Fruit fly (Drosophila melanogaster): Measurements from ENCODE around the gene alph.

The alph gene

DNA sequence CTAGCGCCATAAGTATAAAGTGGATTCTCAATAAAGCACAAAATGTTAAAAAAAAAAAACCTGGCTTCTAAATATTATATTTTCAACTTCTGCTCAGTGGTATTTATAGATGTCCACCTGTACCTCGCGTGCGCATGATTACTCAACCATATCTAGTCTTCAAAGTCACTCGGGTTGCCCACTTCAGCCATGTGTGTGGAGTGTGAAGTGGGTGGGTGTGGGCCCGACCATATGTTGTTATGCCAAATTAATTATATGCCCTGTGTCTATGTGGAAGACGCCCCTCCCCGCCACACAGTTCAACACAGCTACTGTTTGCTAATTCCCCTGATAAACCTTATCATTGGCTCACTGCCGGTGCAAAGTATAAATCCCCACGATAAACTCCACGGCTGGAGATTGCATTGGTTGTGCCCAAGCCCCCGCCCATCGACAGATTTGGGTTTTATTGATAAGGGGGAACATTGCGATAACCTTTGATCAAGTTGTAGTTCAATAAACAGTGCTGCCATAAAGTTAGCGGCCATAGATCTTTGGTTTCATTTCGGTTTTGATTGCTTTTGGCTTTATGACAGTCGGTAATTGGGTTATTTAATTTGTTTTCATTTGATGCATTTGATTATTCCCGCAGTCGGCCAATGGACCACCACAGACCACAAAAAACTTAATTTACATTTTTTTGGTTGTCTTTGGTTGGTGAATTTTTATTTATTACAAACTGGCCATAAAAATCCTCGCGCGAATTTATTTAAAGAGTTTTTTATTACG is 29.3 kb downstream of the alph start:
- TF ChIP-seq foxo (GFP tag; optimal IDR thresholded peaks at IDR 0.05) (no peak), dmrt93B (GFP tag; optimal IDR thresholded peaks at IDR 0.05) (no peak), Hnf4 (GFP tag; optimal IDR thresholded peaks at IDR 0.05) (peak; percentile 49), Hr83 (GFP tag; optimal IDR thresholded peaks at IDR 0.05; ENCODE audit: poor library complexity, severe bottlenecking) (peak; percentile 29), br (GFP tag; optimal IDR thresholded peaks at IDR 0.05) (peak; percentile 11), Dif (GFP tag; optimal IDR thresholded peaks at IDR 0.05; ENCODE audit: partially characterized antibody) (no peak), h (GFP tag; optimal IDR thresholded peaks at IDR 0.05) (peak; percentile 24), rgr (GFP tag; optimal IDR thresholded peaks at IDR 0.05) (peak; percentile 0), Rel (GFP tag; optimal IDR thresholded peaks at IDR 0.05) (no peak), Rel (tag; optimal IDR thresholded peaks at IDR 0.05) (peak; percentile 52)

DNA sequence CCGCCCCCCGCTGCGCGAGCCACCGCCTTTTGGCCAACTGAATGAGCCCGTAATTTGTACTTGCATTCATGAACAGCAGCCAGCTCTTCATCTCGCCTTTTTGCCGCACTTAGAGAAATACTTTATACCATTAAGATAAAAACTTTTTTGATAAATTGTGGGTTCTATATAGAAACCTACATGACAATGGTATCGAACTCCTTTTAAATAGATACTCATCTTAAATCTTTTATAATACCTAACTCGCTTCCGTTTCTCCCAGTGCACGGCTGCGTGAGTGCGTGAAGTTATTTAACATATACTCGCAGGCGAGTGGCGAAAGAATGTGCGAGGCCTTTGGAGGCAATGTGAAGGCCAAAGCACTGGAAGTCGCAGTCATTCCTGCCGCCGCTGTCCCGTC is 34.3 kb downstream of the alph start:
- TF ChIP-seq CrebA (GFP tag; optimal IDR thresholded peaks at IDR 0.05; ENCODE audit: borderline replicate concordance) (no peak), jim (GFP tag; optimal IDR thresholded peaks at IDR 0.05) (no peak), OdsH (GFP tag; optimal IDR thresholded peaks at IDR 0.05) (peak; percentile 7), Myc (optimal IDR thresholded peaks at IDR 0.05) (no peak), h (GFP tag; optimal IDR thresholded peaks at IDR 0.05) (peak; percentile 16), N (GFP tag; optimal IDR thresholded peaks at IDR 0.05) (no peak), fru (GFP tag; optimal IDR thresholded peaks at IDR 0.05) (peak; percentile 23), foxo (GFP tag; optimal IDR thresholded peaks at IDR 0.05) (peak in 1 of 2 experiments; percentile 44), ey (GFP tag; optimal IDR thresholded peaks at IDR 0.05) (peak; percentile 24), rgr (GFP tag; optimal IDR thresholded peaks at IDR 0.05) (peak; percentile 6)

DNA sequence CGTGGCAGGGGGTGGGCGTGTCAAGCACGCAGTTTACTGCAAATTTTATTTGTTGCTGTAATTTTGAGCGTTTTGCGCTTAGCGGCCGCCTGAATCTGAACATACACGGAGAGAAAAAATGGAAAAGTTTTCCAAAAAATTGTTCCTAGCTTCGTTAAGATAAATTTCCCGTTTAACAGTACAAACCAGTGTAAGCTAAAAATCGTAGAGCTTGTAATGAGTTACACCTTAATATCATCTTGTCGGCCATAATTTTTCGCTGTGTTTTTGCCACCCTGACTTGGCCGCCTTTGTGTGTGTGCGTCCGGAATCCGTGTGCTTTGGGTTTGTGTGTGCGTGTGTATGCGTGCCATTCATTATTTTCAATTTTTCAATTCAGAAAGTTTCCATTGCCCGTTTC is 59.9 kb downstream of the alph start:
- TF ChIP-seq h (GFP tag; optimal IDR thresholded peaks at IDR 0.05) = peak; percentile 1
- TF ChIP-seq foxo (GFP tag; optimal IDR thresholded peaks at IDR 0.05) = peak in 1 of 2 experiments; percentile 8
- no peak for TF ChIP-seq CG32264 (GFP tag; optimal IDR thresholded peaks at IDR 0.05)

DNA sequence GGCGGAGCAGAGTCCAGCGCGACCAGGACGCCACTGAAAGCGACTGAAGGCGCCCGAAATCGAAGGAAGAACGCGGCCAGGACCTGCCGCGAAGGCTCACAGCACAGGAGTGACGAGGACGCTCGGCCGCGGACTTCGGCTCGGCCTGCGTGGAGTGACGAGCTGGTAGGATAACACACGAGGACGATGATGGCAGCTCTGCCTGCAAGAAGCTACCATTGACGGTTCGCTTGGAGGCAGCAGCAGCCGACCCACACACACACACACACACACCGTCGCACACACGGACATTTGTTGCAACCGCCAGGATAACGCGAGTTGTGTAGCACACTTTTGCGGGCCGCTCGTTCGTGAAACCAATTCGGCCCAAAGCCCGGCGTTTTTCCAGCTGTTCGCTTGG is 68.3 kb downstream of the alph start, which contains the start of gene Dop1R2:
TSS of gene Dop1R2 (minus strand) at position 35 of the 400 bp plus-strand sequence.
- no peak for TF ChIP-seq dmrt93B (GFP tag; optimal IDR thresholded peaks at IDR 0.05)
- no peak for TF ChIP-seq pan (optimal IDR thresholded peaks at IDR 0.05)
- TF ChIP-seq Jra (GFP tag; optimal IDR thresholded peaks at IDR 0.05) = no peak
- TF ChIP-seq rgr (GFP tag; optimal IDR thresholded peaks at IDR 0.05) = no peak
- TF ChIP-seq HLH106 (tag; optimal IDR thresholded peaks at IDR 0.05) = no peak
- TF ChIP-seq lola (GFP tag; optimal IDR thresholded peaks at IDR 0.05) = no peak
- TF ChIP-seq h (GFP tag; optimal IDR thresholded peaks at IDR 0.05) = no peak
- no peak for TF ChIP-seq Hr78 (GFP tag; optimal IDR thresholded peaks at IDR 0.05)
- TF ChIP-seq N (GFP tag; optimal IDR thresholded peaks at IDR 0.05) = no peak
- TF ChIP-seq Abd-B (GFP tag; optimal IDR thresholded peaks at IDR 0.05) = no peak
- TF ChIP-seq Mio (GFP tag; optimal IDR thresholded peaks at IDR 0.05) = no peak
- TF ChIP-seq jim (GFP tag; optimal IDR thresholded peaks at IDR 0.05) = no peak
- no peak for TF ChIP-seq woc (GFP tag; optimal IDR thresholded peaks at IDR 0.05)
- TF ChIP-seq dl (GFP tag; optimal IDR thresholded peaks at IDR 0.05; ENCODE audit: insufficient read depth in 1 of 2, partially characterized antibody in 2 of 2) = no peak
- no peak for TF ChIP-seq ey (GFP tag; optimal IDR thresholded peaks at IDR 0.05)

DNA sequence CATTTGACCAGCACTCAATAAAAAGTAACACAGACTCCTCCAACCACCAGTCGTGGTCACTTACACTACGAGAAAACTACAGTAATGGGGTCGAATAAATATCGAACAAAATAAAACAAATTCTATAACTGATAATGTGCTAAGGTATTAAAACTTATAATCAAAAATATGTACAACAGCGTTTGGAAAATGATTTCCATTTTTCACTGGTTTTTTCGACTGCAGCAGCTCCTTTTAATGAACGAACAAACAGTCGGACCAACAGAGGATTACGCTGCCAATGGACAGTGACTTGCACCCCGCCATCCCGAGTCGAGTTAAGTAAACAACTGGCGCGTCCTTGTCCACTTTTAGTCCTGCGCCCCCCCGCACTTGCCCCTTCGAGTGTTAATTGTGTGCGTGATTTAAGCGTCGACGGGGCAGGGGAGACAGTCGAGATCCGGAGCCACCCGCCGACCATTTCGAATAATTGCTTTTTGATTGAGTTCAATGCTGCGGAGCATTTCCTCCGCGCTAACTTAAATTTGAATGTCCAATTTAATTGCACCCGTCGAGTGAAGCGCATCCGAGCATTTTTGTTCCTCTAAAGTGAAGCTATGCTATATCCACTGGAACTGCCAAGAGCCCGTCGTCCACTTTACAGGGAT is 72.7 kb downstream of the alph start, which contains the start of gene ppk21:
TSS of gene ppk21 (plus strand) at position 597 of the 647 bp plus-strand sequence.
- TF ChIP-seq N (GFP tag; optimal IDR thresholded peaks at IDR 0.05) (no peak), rgr (GFP tag; optimal IDR thresholded peaks at IDR 0.05) (no peak), pan (optimal IDR thresholded peaks at IDR 0.05) (no peak), Myc (optimal IDR thresholded peaks at IDR 0.05) (no peak), Mio (GFP tag; optimal IDR thresholded peaks at IDR 0.05) (no peak), Hr78 (GFP tag; optimal IDR thresholded peaks at IDR 0.05) (no peak), CG32264 (GFP tag; optimal IDR thresholded peaks at IDR 0.05) (no peak), Vsx2 (GFP tag; optimal IDR thresholded peaks at IDR 0.05; ENCODE audit: partially characterized antibody) (no peak), lola (GFP tag; optimal IDR thresholded peaks at IDR 0.05) (no peak), jim (GFP tag; optimal IDR thresholded peaks at IDR 0.05) (no peak), tai (GFP tag; optimal IDR thresholded peaks at IDR 0.05) (no peak)

Data from whole organism, wandering third instar larva.